Worm (Caenorhabditis elegans): ENCODE results near the gene F54F2.7.

- TF ChIP-seq lin-11 (tag; optimal IDR thresholded peaks at IDR 0.05) (no peak), fkh-10 (GFP tag; optimal IDR thresholded peaks at IDR 0.05) (no peak), tbx-2 (tag; optimal IDR thresholded peaks at IDR 0.05) (no peak), hlh-30 (tag; optimal IDR thresholded peaks at IDR 0.05; ENCODE audit: insufficient read depth) (no peak), K02D7.2 (tag; optimal IDR thresholded peaks at IDR 0.05) (no peak)
Measured at ce11 chrIII:8763111-8763510, 44.0 kb downstream of the F54F2.7 start.
